Fruit fly (Drosophila melanogaster) whole organism, wandering third instar larva: ENCODE data around the gene Cep290.

Experiments
- Hnf4 ChIP-seq: fragments of 200-800 bp; sonication (Bioruptor generic); optimal IDR thresholded peaks from 2 replicates; lab custom pipeline; 2016; ENCODE audit warnings: missing biosample characterization, mild to moderate bottlenecking, missing genetic modification characterization
- Rel ChIP-seq, 2 experiments: fragments of 200-800 bp; sonication (Bioruptor generic) in 1 of 2; optimal IDR thresholded peaks; 2 replicates in 1 of 2; 3 replicates in 1 of 2; lab custom pipeline; 2016 to 2019; ENCODE audit warnings: mild to moderate bottlenecking in 2 of 2, missing biosample characterization in 2 of 2, missing genetic modification characterization in 2 of 2, moderate library complexity in 1 of 2
- ey ChIP-seq: fragments of 200-800 bp; sonication (Bioruptor generic); optimal IDR thresholded peaks from 2 replicates; lab custom pipeline; 2016; ENCODE audit warnings: missing biosample characterization, missing genetic modification characterization
- pan ChIP-seq: fragments of >200 bp; optimal IDR thresholded peaks from 2 replicates; lab custom pipeline; 2017
- psq ChIP-seq: fragments of 200-800 bp; sonication (Bioruptor generic); optimal IDR thresholded peaks from 3 replicates; lab custom pipeline; 2017; ENCODE audit warnings: missing biosample characterization, mild to moderate bottlenecking, missing genetic modification characterization, moderate library complexity
- rgr ChIP-seq: fragments of 200-800 bp; sonication (Bioruptor generic); optimal IDR thresholded peaks from 3 replicates; lab custom pipeline; 2016; ENCODE audit warnings: missing biosample characterization, mild to moderate bottlenecking, missing genetic modification characterization

DNA sequence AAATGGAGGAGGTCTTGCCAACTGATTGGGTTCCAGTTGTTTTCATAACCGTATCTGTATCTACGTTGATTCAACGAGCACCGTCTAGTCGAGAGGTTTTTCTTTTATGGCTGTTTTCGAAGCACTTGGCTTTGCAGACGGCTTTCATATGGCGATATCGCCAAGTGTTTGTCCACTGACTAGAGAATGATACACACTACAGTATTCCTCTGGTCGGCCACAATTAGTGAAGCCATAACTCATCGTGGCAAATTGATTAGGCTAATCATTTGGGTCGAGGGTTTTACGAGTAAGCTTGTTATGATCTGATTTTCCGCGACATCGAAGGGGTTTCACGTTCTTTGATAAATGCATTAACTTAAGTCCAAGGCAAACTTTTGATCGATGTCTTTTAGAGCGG lies 32.9 kb downstream of the Cep290 start:
- no peak for TF ChIP-seq ey (GFP tag; lab: Kevin White, UChicago)
- TF ChIP-seq Rel (GFP tag; optimal IDR thresholded peaks at IDR 0.05; lab: Kevin White, UChicago) = no peak
- peak; percentile 17 for TF ChIP-seq Rel (tag; optimal IDR thresholded peaks at IDR 0.05; lab: Kevin White, UChicago)
- TF ChIP-seq pan (lab: Kevin White, UChicago) = no peak
- TF ChIP-seq Hnf4 (GFP tag; lab: Kevin White, UChicago) = no peak
- no peak for TF ChIP-seq rgr
- TF ChIP-seq psq (GFP tag; lab: Kevin White, UChicago) = no peak
